Fruit fly (Drosophila melanogaster) ovary, adult (tissue): ENCODE results near the gene Ns1.

ENCODE experiments used
- CG17801 ChIP-seq: fragments of 200-800 bp; optimal IDR thresholded peaks from 2 replicates; lab custom pipeline; 2019; ENCODE audit warnings: missing biosample characterization, mild to moderate bottlenecking, missing genetic modification characterization, moderate library complexity; ENCODE audit not compliant: partially characterized antibody

Gene Ns1

DNA sequence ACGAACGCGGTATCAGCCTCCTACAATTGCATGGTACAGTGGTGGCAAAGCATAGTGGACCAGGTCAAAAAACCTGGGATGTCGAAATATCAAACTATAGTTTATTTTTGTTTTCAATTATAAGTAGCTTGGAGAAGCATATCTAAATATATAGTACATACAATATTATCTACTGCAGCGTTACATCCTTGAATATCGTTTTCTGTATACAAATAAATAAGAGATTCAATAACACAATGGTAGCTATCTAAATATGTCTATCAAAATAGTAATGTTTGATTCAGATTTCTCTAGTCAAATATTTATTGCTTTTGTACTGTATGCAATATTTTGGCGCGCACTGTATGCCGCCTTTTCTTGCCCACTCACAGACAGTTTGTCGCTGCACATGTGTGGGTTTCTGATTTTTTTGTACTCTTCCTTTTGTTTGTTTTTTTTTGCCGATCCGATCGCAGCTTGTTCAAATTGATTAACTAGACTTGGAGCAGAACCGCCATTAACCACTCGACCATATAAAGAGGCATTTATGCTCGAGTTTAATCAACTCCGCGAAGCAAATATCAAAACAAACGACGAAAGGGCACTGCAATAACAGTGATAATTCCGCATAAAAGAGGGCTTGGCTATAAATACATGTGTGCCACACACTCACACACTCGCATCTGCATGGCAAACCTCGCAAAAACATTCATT lies 8.3 kb upstream of the Ns1 start:
- TF ChIP-seq CG17801 (GFP tag; lab: Kevin White, UChicago) = peak; percentile 88

DNA sequence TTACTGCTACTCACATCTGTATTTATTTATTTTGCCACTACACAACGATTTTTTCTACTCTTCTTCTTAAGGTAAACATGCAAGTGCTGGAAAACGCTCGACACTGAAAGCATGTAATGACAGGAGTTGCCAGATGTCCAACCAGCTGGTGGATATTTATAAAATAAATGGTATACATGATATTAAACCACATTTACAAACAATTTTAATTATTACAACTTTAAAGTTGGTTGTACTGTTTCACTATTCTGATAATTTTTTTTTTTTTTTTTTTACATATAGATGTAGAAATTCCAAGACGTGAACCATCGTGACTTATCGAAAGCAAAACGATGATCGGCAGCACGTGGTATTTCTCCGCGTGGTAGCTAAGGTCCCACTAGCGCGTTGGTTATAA lies 7.4 kb upstream of the Ns1 start, which contains the start of the genes Keap1 and kuk:
Gene Keap1 (minus strand): TSS at position 87 of the 397 bp plus-strand sequence.
Gene kuk (plus strand): TSS at position 386 of the 397 bp plus-strand sequence.
- peak; percentile 52 for TF ChIP-seq CG17801 (GFP tag; lab: Kevin White, UChicago)

DNA sequence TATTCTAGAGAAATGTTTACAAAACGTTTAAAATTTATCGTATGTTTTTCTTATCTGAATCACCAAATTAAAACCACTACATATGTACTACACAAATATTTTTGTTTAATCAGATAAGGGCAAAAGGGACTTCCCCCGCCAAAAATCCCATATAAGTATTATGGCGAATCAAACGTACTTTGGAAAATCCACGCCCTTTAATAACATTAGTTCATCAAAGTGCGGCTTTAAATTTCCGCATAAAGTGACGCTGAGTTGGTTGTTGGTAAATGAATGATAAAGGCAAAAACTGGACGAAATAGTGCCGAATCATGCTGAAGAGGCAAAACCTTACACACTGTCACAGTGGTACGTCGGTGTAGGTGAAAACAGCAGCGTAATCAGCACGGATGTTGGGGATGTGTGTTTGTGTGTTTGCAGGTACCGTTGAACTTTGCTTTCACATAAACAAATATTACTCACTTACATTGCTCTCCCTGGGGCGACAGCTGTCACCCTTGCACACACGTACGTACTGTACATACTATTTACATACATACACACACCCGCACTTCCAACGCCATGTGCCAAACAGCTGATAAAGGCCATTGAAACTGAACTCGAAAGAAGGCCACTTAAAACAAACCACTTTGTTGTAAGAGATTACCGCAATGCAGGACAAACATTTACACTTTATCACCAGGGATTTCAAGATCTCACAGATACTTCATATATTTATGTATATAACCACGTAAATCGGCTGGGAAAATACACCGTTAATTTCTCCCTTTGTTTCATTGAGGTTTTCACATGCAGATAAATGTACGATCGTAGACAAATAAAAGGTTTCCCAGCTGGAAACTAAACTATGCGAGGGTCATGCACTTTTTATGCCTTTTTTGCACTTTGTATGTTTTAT lies 6.7 kb upstream of the Ns1 start:
- TF ChIP-seq CG17801 (GFP tag; lab: Kevin White, UChicago) = no peak

DNA sequence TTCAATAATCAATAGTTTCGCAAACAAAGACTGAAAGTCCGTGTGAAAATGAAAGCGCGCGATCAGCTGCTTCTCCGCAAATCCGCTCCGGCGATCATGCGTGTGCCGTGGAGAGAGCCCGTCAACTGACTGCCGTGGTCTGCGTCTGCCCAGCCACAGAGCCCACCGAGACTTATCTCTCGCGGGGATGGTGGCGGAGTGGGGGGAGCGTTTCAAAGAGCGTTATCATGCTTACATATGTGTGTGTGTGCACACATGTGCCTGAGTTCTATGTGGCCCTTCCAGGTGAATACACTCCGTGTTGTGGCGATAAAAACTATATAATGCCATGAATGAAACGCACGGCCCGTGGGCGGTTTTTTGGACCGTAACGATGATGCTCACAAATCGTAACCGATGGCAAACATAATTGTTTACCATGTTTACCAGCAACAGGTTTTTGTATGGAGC lies 5.5 kb upstream of the Ns1 start:
- no peak for TF ChIP-seq CG17801 (GFP tag; lab: Kevin White, UChicago)

DNA sequence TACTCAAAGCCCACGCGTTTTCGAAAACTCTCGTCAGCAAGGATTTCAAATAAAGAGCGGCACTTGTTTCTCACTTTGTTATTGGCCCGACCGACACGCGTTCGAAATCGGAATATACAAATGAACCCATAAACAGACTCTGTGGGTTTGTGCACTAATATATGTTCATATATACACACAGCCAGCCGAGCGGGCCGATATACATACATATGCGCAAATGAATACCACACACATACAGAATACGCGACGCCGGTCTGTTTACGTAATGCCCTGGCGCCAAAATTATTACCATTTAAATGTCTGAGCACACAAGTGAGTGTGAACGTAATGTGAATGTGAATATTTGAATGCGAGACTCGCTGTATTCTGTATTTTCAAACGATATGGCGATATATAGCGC lies 4.8 kb downstream of the Ns1 start:
- no peak for TF ChIP-seq CG17801 (GFP tag; lab: Kevin White, UChicago)

DNA sequence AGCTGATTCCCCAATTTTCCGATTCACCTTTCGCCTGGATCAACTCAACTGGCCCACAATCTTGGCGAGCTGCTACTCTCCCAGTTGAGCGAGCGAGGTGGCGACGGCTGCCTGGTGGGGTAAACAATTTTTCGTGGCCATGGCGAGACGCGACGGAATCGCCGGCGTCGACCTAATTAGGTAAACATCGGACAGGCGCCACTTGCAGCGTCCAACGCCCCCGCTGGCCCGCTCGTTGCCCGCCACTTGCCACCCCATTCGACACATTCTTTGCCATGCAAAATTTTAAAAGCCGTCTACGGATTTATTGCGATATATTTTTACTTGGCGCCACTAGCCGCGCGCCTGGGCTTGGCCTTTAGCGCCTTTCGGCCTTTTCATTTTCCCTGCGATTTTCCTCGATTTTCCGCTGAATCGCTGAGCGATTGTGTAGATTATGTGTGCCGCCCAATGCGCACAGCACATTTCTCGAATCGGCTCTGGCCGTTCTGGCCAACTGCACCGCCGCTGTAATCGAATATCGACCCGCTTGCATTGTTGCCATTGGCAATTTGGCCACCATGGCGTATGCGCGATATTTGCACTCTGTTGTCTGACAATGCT lies 5.5 kb downstream of the Ns1 start:
- no peak for TF ChIP-seq CG17801 (GFP tag; lab: Kevin White, UChicago)

DNA sequence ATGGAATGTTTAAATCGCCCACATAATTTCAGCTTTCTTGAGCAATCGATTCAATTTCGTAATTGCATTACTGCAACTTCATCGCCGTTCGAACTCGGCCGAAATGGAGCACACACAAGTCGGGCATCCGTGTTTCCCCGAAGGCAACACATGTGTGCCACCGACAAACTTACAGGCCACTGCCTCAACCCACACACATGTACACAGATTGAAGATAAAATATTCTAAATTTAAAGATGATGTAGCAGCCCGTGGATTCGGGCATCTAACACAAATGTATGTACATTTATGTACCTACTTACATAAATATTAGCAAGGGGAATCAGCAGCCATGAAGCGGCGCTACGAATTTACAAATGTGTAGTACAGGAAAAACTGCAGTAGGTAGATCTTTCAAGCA lies 6.4 kb downstream of the Ns1 start:
- no peak for TF ChIP-seq CG17801 (GFP tag; lab: Kevin White, UChicago)

DNA sequence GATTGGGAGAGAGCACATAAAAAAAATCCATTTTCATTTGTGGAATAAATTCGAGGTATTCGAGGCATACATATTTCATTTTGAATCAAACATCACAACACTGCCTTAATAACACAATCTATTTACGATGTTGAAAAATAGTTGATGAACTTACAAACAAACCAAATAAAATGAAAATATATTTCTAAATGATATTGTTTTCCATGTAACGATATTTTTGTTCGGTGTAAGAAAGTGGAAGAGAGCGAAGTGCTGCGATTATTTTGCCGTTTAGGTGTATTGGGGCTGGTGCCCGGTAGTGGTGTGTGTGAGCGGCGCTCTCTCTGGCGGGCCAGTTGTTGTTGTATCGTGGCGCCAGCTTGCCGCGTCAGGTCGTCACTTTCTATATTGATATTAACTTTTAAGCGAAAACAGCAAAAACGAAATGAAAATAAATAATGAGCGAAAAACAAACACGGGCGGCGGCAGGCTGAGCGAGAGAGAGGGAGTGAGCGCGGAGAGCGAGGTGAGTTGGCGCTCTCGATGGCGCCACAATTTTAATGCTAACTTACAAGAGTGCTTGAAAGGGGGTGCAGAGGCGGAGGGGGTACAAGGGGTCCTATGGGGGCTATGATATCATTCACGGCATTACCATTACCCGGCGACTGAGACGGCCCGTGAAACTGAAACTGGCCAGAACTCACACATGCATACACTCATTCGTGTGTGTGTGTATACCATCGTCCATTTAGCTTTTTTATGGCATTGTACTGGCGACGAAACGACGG lies 7.3 kb downstream of the Ns1 start:
- peak; percentile 85 for TF ChIP-seq CG17801 (GFP tag; lab: Kevin White, UChicago)

DNA sequence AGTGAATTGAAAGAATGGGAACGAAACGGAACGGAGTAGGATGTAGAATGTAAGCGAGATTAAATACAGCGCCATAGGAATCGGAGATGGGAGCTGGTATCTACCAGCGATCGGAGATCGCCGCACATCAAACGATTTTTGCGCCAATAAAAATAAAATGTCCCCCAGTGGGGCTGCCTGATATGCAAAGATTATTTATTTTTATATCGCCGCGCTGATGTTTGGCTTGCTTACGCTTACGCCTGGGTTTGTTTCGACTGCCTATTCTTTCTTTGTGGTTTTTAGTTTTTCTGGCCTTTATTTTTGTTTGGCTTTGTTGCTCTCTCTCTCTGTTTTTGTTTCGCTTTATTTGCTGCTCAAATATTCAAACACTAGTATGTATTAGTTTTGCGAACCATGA lies 8.7 kb downstream of the Ns1 start:
- TF ChIP-seq CG17801 (GFP tag; lab: Kevin White, UChicago) = no peak

DNA sequence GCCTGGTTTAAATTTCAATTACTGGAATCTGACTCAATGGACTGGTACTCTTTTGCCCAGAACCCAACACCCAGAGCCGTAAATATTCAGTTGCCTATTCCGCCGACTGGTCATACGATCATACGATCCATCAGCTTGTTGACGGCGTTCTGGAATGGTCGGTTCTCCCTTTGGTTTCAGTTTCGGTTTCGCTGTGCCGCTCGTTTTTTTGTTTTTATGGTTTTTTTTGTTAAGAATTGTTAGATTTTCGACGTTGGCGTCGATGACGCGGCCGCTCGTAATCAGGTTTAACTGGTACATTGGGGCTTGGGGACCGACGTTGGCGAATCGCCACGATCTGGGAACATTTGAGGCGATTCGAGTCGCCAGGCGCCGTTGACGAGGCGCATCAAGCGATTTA lies 9.8 kb downstream of the Ns1 start:
- peak; percentile 0 for TF ChIP-seq CG17801 (GFP tag; lab: Kevin White, UChicago)

DNA sequence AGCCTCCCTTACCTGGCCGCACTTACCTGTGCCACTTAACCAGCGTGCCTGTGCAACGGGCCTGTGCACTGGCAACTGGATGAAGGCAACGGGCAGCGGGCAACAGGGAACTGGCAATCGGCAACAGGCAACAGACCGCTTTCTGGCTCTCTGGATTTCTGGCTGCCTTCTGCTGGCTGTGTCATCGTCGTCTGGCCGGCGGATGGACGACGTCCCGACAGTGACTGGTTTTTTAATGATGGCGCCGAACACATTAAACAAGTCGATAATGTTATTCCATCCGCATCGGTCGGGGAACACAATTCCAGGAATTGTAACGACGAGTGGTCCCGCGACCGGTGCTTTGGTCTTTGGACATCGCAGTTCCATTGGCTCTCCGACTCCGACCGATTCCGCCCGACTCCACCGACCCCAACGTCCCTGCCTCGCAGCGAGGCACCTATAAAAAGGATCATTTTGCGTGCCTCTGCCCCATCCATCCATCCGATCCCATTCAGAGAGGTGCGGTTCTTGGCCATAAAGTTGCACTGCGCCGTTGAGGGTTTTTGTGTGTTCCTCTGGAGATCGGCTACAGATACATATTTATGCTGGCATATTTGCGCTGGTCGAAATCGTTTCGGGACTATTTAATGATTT lies 10.6 kb downstream of the Ns1 start:
- no peak for TF ChIP-seq CG17801 (GFP tag; lab: Kevin White, UChicago)

DNA sequence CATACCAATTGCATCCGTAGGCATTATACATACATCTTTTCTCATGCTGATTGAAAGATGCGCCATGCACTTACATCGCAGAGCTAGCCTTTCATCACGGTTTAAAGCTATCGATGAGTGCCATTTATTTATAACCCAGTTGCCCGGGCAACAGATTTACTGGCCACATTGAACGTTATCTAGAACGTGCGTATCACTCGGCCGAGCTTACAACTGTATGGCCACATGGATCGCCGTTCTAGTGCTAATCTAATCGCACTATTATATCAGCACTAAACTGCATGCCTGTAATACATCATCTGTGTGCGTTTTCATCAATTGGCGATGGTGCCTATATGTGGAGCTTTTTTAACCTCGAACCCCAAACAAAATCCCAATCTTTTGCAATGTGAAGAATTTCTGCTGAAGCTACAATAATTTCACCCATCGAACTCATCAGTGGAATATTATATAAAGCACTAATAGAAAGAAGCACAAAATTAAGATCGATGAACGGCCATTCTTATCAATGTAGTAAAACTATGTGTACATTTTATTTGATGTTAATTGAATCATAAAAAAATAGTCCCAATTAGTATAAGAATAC lies 11.6 kb downstream of the Ns1 start:
- TF ChIP-seq CG17801 (GFP tag; lab: Kevin White, UChicago) = no peak

DNA sequence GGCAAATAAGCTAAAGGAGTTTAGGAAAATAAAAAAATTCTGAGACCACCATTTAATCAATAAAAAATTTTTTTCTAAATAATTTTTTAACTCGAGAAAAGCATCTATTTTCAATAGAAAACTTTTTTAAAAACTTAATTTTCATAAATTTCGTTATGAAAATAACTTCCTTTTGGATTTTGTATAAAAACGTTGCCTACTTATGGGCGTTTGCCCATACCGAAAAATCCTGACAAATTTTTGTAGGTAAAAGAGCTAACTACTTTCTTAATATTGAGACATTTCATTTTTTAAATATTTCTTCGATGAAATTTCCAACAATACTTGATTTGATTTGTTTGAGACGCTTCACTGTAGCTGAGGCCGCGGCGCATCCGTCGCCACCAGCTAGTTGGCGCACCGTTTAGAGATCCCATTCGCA lies 12.2 kb downstream of the Ns1 start:
- TF ChIP-seq CG17801 (GFP tag; lab: Kevin White, UChicago) = no peak

DNA sequence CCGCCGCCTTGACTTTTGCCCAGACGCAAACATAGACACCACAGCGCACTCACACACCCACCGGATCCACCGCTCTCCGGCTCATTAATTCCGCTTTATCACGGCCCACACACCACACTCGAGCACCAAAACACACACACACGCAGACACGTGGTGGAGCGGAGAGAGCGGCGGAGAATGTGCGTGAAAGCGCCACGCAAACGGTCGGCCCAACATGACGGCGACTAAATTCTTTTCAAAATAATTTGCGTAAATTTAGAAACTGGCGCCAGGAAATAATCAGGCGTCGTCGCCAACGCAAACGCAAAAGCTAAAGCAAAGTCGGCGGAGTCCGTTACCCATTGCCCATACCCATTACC lies 12.7 kb downstream of the Ns1 start:
- TF ChIP-seq CG17801 (GFP tag; lab: Kevin White, UChicago) = no peak
